Worm (Caenorhabditis elegans) whole organism, L1 larva: ENCODE data around the gene grl-15.

ENCODE experiments used
- C16A3.4 ChIP-seq: fragments of 150-350 bp; optimal IDR thresholded peaks from 2 replicates; lab custom pipeline; 2014; ENCODE audit warnings: missing biosample characterization, missing genetic modification characterization
- C34B4.2 ChIP-seq: sonication (generic microtip); optimal IDR thresholded peaks from 2 replicates; lab custom pipeline; 2017; ENCODE audit warnings: mild to moderate bottlenecking, missing genetic modification characterization, missing compliant biosample characterization
- F16B12.6 ChIP-seq: fragments of 150-350 bp; optimal IDR thresholded peaks from 2 replicates; lab custom pipeline; 2014; ENCODE audit warnings: missing biosample characterization, missing genetic modification characterization
- aha-1 ChIP-seq: fragments of 150-350 bp; optimal IDR thresholded peaks from 2 replicates; lab custom pipeline; 2014; ENCODE audit warnings: missing biosample characterization, missing genetic modification characterization
- alr-1 ChIP-seq: fragments of 200-800 bp; sonication (Bioruptor generic); optimal IDR thresholded peaks from 2 replicates; lab custom pipeline; 2018; ENCODE audit warnings: borderline replicate concordance, mild to moderate bottlenecking, missing genetic modification characterization, missing compliant biosample characterization
- aly-2 ChIP-seq: fragments of 150-350 bp; optimal IDR thresholded peaks from 2 replicates; lab custom pipeline; 2014; ENCODE audit warnings: missing biosample characterization, missing genetic modification characterization
- ama-1 ChIP-seq: fragments of 150-350 bp; optimal IDR thresholded peaks from 2 replicates; lab custom pipeline; 2014
- ceh-63 ChIP-seq: fragments of 200-800 bp; sonication (Bioruptor generic); optimal IDR thresholded peaks from 2 replicates; lab custom pipeline; 2018; ENCODE audit warnings: mild to moderate bottlenecking, missing genetic modification characterization, missing compliant biosample characterization
- ceh-82 ChIP-seq, 3 experiments: fragments of 150-350 bp in 1 of 3; sonication (generic microtip) in 2 of 3; optimal IDR thresholded peaks; 2 replicates each; lab custom pipeline; 2014 to 2017; ENCODE audit warnings: missing biosample characterization in 3 of 3, missing genetic modification characterization in 3 of 3
- ceh-88 ChIP-seq: fragments of 200-800 bp; sonication (Bioruptor generic); IDR thresholded peaks from 2 replicates; pipeline ENCODE4 v1.3.6; 2022; ENCODE audit warnings: missing genetic modification characterization, missing compliant biosample characterization
- ceh-90 ChIP-seq: sonication (generic microtip); optimal IDR thresholded peaks from 2 replicates; lab custom pipeline; 2016; ENCODE audit warnings: missing genetic modification characterization, missing compliant biosample characterization
- dpl-1 ChIP-seq, 3 experiments: fragments of 150-350 bp in 2 of 3; sonication (generic microtip) in 1 of 3; optimal IDR thresholded peaks; 2 replicates each; lab custom pipeline; 2014 to 2017; ENCODE audit warnings: missing biosample characterization in 3 of 3, missing genetic modification characterization in 3 of 3, missing genetic modification reagents in 3 of 3
- efl-1 ChIP-seq, 4 experiments: fragments of 150-350 bp; optimal IDR thresholded peaks in 3 of 4; peaks in 1 of 4; 1 replicate in 1 of 4; 2 replicates in 3 of 4; lab custom pipeline; 2014; ENCODE audit warnings: missing biosample characterization in 2 of 4, missing genetic modification characterization in 2 of 4, missing genetic modification reagents in 2 of 4
- elt-3 ChIP-seq, 6 experiments: fragments of 150-350 bp in 1 of 6; sonication (generic microtip); optimal IDR thresholded peaks; 2 replicates each; lab custom pipeline; 2017 to 2018; ENCODE audit warnings: missing biosample characterization in 6 of 6, missing genetic modification characterization in 6 of 6, inconsistent platforms in 1 of 6
- ets-5 ChIP-seq: fragments of 200-800 bp; sonication (Bioruptor generic); IDR thresholded peaks from 2 replicates; pipeline ENCODE4 v1.3.6; 2022; ENCODE audit warnings: missing genetic modification characterization, missing compliant biosample characterization
- fkh-4 ChIP-seq: sonication (generic microtip); optimal IDR thresholded peaks from 2 replicates; lab custom pipeline; 2016; ENCODE audit warnings: missing compliant biosample characterization, missing genetic modification characterization, borderline replicate concordance
- grh-1 ChIP-seq: fragments of 200-800 bp; sonication (Bioruptor generic); IDR thresholded peaks from 2 replicates; pipeline ENCODE4 v1.3.6; 2022; ENCODE audit warnings: missing genetic modification reagents, missing genetic modification characterization, missing compliant biosample characterization
- hpl-2 ChIP-seq: fragments of 150-350 bp; optimal IDR thresholded peaks from 2 replicates; lab custom pipeline; 2014; ENCODE audit warnings: missing biosample characterization, missing genetic modification reagents, missing genetic modification characterization
- isw-1 ChIP-seq: fragments of 200-800 bp; sonication (Bioruptor generic); IDR thresholded peaks from 2 replicates; pipeline ENCODE4 v1.3.6; 2022; ENCODE audit warnings: missing genetic modification characterization, missing compliant biosample characterization
- lin-13 ChIP-seq: fragments of 150-350 bp; optimal IDR thresholded peaks from 2 replicates; lab custom pipeline; 2014; ENCODE audit warnings: missing biosample characterization, missing genetic modification reagents, missing genetic modification characterization
- lin-14 ChIP-seq: fragments of 200-800 bp; sonication (Bioruptor generic); optimal IDR thresholded peaks from 2 replicates; lab custom pipeline; 2018; ENCODE audit warnings: mild to moderate bottlenecking, missing genetic modification characterization, moderate library complexity, missing compliant biosample characterization
- lir-3 ChIP-seq: sonication (generic microtip); optimal IDR thresholded peaks from 2 replicates; lab custom pipeline; 2016; ENCODE audit warnings: mild to moderate bottlenecking, missing genetic modification characterization, moderate library complexity, missing compliant biosample characterization; ENCODE audit not compliant: poor library complexity
- lsy-2 ChIP-seq, 2 experiments: fragments of 150-350 bp; optimal IDR thresholded peaks; 2 replicates each; lab custom pipeline; 2014; ENCODE audit warnings: missing biosample characterization in 2 of 2, missing genetic modification characterization in 2 of 2
- mab-9 ChIP-seq: fragments of 200-800 bp; sonication (Bioruptor generic); IDR thresholded peaks from 2 replicates; pipeline ENCODE4 v1.3.6; 2022; ENCODE audit warnings: missing genetic modification reagents, missing genetic modification characterization, missing compliant biosample characterization
- mep-1 ChIP-seq: fragments of 150-350 bp; optimal IDR thresholded peaks from 2 replicates; lab custom pipeline; 2014; ENCODE audit warnings: missing biosample characterization, missing genetic modification characterization
- nhr-19 ChIP-seq: fragments of 200-800 bp; sonication (Bioruptor generic); conservative IDR thresholded peaks from 2 replicates; pipeline ENCODE4 v1.3.6; 2022; ENCODE audit warnings: missing genetic modification characterization, missing compliant biosample characterization
- nhr-237 ChIP-seq: fragments of 150-350 bp; optimal IDR thresholded peaks from 2 replicates; lab custom pipeline; 2014; ENCODE audit warnings: missing biosample characterization, missing genetic modification characterization
- nhr-28 ChIP-seq: fragments of 150-350 bp; optimal IDR thresholded peaks from 2 replicates; lab custom pipeline; 2014; ENCODE audit warnings: missing biosample characterization, missing genetic modification characterization
- nhr-76 ChIP-seq: sonication (generic microtip); optimal IDR thresholded peaks from 2 replicates; lab custom pipeline; 2017; ENCODE audit warnings: missing biosample characterization, missing genetic modification characterization
- nhr-77 ChIP-seq: fragments of 150-350 bp; optimal IDR thresholded peaks from 2 replicates; lab custom pipeline; 2014; ENCODE audit warnings: missing biosample characterization, missing genetic modification characterization
- nhr-84 ChIP-seq: sonication (generic microtip); optimal IDR thresholded peaks from 2 replicates; lab custom pipeline; 2017; ENCODE audit warnings: missing biosample characterization, missing genetic modification characterization
- pax-3 ChIP-seq: fragments of 200-800 bp; sonication (Bioruptor generic); optimal IDR thresholded peaks from 2 replicates; lab custom pipeline; 2018; ENCODE audit warnings: mild to moderate bottlenecking, missing genetic modification characterization, moderate library complexity, missing compliant biosample characterization
- pqm-1 ChIP-seq: sonication (generic microtip); optimal IDR thresholded peaks from 3 replicates; lab custom pipeline; 2017; ENCODE audit warnings: missing biosample characterization, missing genetic modification characterization
- snpc-4 ChIP-seq: fragments of 150-350 bp; optimal IDR thresholded peaks from 2 replicates; lab custom pipeline; 2014; ENCODE audit warnings: missing biosample characterization, missing genetic modification characterization
- snu-23 ChIP-seq: sonication (generic microtip); optimal IDR thresholded peaks from 2 replicates; lab custom pipeline; 2016; ENCODE audit warnings: missing genetic modification characterization, missing compliant biosample characterization
- unc-130 ChIP-seq: fragments of 150-350 bp; optimal IDR thresholded peaks from 2 replicates; lab custom pipeline; 2017; ENCODE audit warnings: missing biosample characterization, missing genetic modification characterization, inconsistent platforms
- unc-30 ChIP-seq: sonication (generic microtip); optimal IDR thresholded peaks from 2 replicates; lab custom pipeline; 2017; ENCODE audit warnings: missing biosample characterization, missing genetic modification characterization
- unc-62 ChIP-seq: fragments of 150-350 bp; optimal IDR thresholded peaks from 2 replicates; lab custom pipeline; 2014; ENCODE audit warnings: missing biosample characterization, missing genetic modification reagents, missing genetic modification characterization
- vab-15 ChIP-seq: sonication (generic microtip); optimal IDR thresholded peaks from 2 replicates; lab custom pipeline; 2017; ENCODE audit warnings: missing genotype, mild to moderate bottlenecking, missing genetic modification characterization, missing compliant biosample characterization
- zag-1 ChIP-seq: fragments of 150-350 bp; optimal IDR thresholded peaks from 2 replicates; lab custom pipeline; 2014; ENCODE audit warnings: missing biosample characterization, missing genetic modification characterization
- ztf-4 ChIP-seq: fragments of 150-350 bp; optimal IDR thresholded peaks from 2 replicates; lab custom pipeline; 2014; ENCODE audit warnings: missing biosample characterization, missing genetic modification characterization

Gene grl-15

DNA sequence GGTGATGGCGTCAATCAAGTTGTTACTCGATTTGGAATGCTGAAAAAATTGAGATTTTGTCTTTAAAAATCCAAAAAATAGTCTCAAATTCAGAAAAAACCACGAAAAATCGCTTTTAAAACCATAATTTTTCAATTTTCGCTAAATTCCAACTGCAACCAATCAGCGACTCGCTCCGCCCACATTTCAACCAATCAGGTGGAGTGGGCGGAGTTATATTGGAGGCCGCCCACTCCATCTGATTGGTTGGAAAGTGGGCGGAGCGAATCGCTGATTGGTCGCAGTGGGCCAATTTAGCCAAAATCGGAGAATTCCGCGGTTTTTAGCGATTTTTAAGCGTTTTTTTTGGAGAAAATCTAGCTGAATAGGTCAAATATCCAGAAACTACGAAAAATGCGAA lies 34.0 kb upstream of the grl-15 start:
- TF ChIP-seq ceh-82 (tag; optimal IDR thresholded peaks at IDR 0.05; lab: Kevin White, UChicago) (no peak), snu-23 (GFP tag; lab: Kevin White, UChicago) (no peak), vab-15 (tag; lab: Kevin White, UChicago) (no peak), C34B4.2 (no peak), efl-1 (optimal IDR thresholded peaks at IDR 0.05; lab: Kevin White, UChicago) (no peak), efl-1 (GFP tag; optimal IDR thresholded peaks at IDR 0.05 in 1 of 2; lab: Kevin White, UChicago) (peak in 1 of 2 experiments; percentile 46), unc-30 (tag; lab: Kevin White, UChicago) (no peak)
- TF ChIP-seq, all 84 proteins: peak for 1

- TF ChIP-seq nhr-84 (no peak), unc-130 (tag; lab: Kevin White, UChicago) (no peak), fkh-4 (tag; lab: Kevin White, UChicago) (no peak), lsy-2 (tag; optimal IDR thresholded peaks at IDR 0.05; lab: Kevin White, UChicago) (no peak), nhr-19 (GFP tag; lab: Robert Waterston, UW) (no peak), nhr-77 (no peak), lin-14 (GFP tag; lab: Kevin White, UChicago) (no peak), aly-2 (tag; lab: Kevin White, UChicago) (no peak), snpc-4 (no peak), ama-1 (lab: Kevin White, UChicago) (no peak), nhr-76 (tag; lab: Kevin White, UChicago) (no peak), ets-5 (no peak)
- TF ChIP-seq, all 84 proteins: peak for 0
Measured at ce11 chrIII:12260413-12260812, 24.6 kb upstream of the grl-15 start.

ce11 chrIII:12259793-12260192 lies 24.0 kb upstream of the grl-15 start:
- TF ChIP-seq pqm-1 (tag; lab: Kevin White, UChicago) (no peak), C16A3.4 (tag; lab: Kevin White, UChicago) (no peak), nhr-28 (tag; lab: Kevin White, UChicago) (no peak)

DNA sequence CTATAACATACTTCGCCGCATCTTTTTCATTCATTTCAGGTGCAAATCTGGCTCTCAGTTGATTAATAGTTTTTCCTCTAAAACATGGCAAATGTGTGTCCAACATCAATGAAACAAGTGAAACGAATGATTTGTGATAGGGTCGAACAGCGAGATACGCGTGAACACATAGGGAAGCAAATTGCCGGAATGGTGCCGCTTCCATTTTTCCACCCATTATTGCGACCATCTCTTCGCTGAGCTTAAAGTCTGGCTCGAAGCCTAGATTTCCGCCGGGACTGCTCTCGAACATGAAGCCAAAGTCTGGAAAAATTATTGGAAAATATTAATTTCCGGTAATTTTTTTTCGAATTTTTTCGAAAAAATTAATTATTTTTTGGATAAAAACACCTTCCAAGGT lies 17.5 kb upstream of the grl-15 start:
- TF ChIP-seq dpl-1 (GFP tag; optimal IDR thresholded peaks at IDR 0.05; lab: Kevin White, UChicago) (no peak), elt-3 (tag; optimal IDR thresholded peaks at IDR 0.05; lab: Kevin White, UChicago) (no peak), lir-3 (tag; lab: Kevin White, UChicago) (no peak), mep-1 (tag; lab: Kevin White, UChicago) (no peak), aha-1 (tag; lab: Kevin White, UChicago) (no peak), zag-1 (tag; lab: Kevin White, UChicago) (no peak), ceh-82 (tag; optimal IDR thresholded peaks at IDR 0.05; lab: Kevin White, UChicago) (no peak), ets-5 (no peak), nhr-19 (GFP tag; lab: Robert Waterston, UW) (no peak), F16B12.6 (no peak), nhr-237 (tag; lab: Kevin White, UChicago) (no peak), nhr-28 (tag; lab: Kevin White, UChicago) (no peak), lin-13 (GFP tag; lab: Kevin White, UChicago) (no peak), nhr-84 (no peak), ceh-88 (no peak), pax-3 (tag; lab: Kevin White, UChicago) (no peak), ceh-90 (no peak), alr-1 (tag; lab: Kevin White, UChicago) (no peak), ztf-4 (tag; lab: Kevin White, UChicago) (no peak), isw-1 (no peak)

ce11 chrIII:12251178-12251577 lies 15.4 kb upstream of the grl-15 start:
- TF ChIP-seq dpl-1 (GFP tag; optimal IDR thresholded peaks at IDR 0.05; lab: Kevin White, UChicago), result peak in 1 of 3 experiments; percentile 31
- TF ChIP-seq aly-2 (tag; lab: Kevin White, UChicago), result peak; percentile 30
- TF ChIP-seq hpl-2 (GFP tag; lab: Kevin White, UChicago), result peak; percentile 4
- no peak for TF ChIP-seq ceh-63 (GFP tag; lab: Kevin White, UChicago)
- TF ChIP-seq F16B12.6, result no peak
- TF ChIP-seq mep-1 (tag; lab: Kevin White, UChicago), result no peak
- no peak for TF ChIP-seq mab-9 (GFP tag; lab: Robert Waterston, UW)
- TF ChIP-seq grh-1 (GFP tag; lab: Robert Waterston, UW), result no peak
- peak in 1 of 2 experiments; percentile 97 for TF ChIP-seq efl-1 (optimal IDR thresholded peaks at IDR 0.05; lab: Kevin White, UChicago)
- peak; percentile 10 to 42 for TF ChIP-seq efl-1 (GFP tag; optimal IDR thresholded peaks at IDR 0.05 in 1 of 2; lab: Kevin White, UChicago)
- no peak for TF ChIP-seq nhr-28 (tag; lab: Kevin White, UChicago)
- TF ChIP-seq unc-62 (GFP tag; lab: Kevin White, UChicago), result no peak
- no peak for TF ChIP-seq nhr-77
- no peak for TF ChIP-seq ceh-90
